Worm (Caenorhabditis elegans): Measurements from ENCODE around the gene C31H1.1.
A peak's percentile ranks its signal among the peaks of the same experiment; 100 is the strongest.

ce11 chrIV:5821997-5822396 is 24.7 kb downstream of the C31H1.1 start:
- TF ChIP-seq nhr-77 (tag; optimal IDR thresholded peaks at IDR 0.05) (no peak), pha-4 (tag; optimal IDR thresholded peaks at IDR 0.05) (peak; percentile 98), nfya-1 (tag; optimal IDR thresholded peaks at IDR 0.05; ENCODE audit: insufficient read depth) (no peak), ceh-28 (tag; optimal IDR thresholded peaks at IDR 0.05) (no peak), egl-27 (tag; optimal IDR thresholded peaks at IDR 0.05) (no peak), ztf-11 (tag; optimal IDR thresholded peaks at IDR 0.05) (no peak), nhr-237 (tag; optimal IDR thresholded peaks at IDR 0.05) (no peak), nhr-12 (tag; optimal IDR thresholded peaks at IDR 0.05) (no peak), nhr-76 (tag; optimal IDR thresholded peaks at IDR 0.05) (no peak), ZK546.5 (tag; optimal IDR thresholded peaks at IDR 0.05) (no peak), ama-1 (optimal IDR thresholded peaks at IDR 0.05) (no peak), elt-3 (tag; optimal IDR thresholded peaks at IDR 0.05) (no peak), ceh-82 (tag; optimal IDR thresholded peaks at IDR 0.05) (no peak)
